Fruit fly (Drosophila melanogaster) whole organism, pupa: ENCODE results near the gene CG45075.
A peak's percentile ranks its signal among the peaks of the same experiment; 100 is the strongest.

Experiments
- CG10348 ChIP-seq: fragments of 200-800 bp; sonication (Bioruptor generic); IDR thresholded peaks from 2 replicates; pipeline ENCODE4 v1.3.6; 2022; ENCODE audit warnings: missing biosample characterization, missing genetic modification characterization
- CG12605 ChIP-seq: fragments of 200-800 bp; sonication (Bioruptor generic); IDR thresholded peaks from 2 replicates; pipeline ENCODE4 v1.3.6; 2022; ENCODE audit warnings: missing biosample characterization, missing genetic modification characterization
- CG32121 ChIP-seq: fragments of 200-800 bp; sonication (Bioruptor generic); IDR thresholded peaks from 2 replicates; pipeline ENCODE4 v1.3.6; 2022; ENCODE audit warnings: missing biosample characterization, missing genetic modification characterization
- CG4496 ChIP-seq: fragments of 200-800 bp; sonication (Bioruptor generic); IDR thresholded peaks from 3 replicates; pipeline ENCODE4 v1.3.6; 2022; ENCODE audit warnings: missing biosample characterization, missing genetic modification characterization
- EcR ChIP-seq: fragments of 200-800 bp; sonication (Bioruptor generic); optimal IDR thresholded peaks from 3 replicates; lab custom pipeline; 2019; ENCODE audit warnings: missing biosample characterization, missing genetic modification characterization, mild to moderate bottlenecking, moderate library complexity, missing genetic modification reagents
- Pif1A ChIP-seq: fragments of 200-800 bp; sonication (Bioruptor generic); optimal IDR thresholded peaks from 3 replicates; lab custom pipeline; 2016; ENCODE audit warnings: missing biosample characterization, missing genetic modification characterization
- gl ChIP-seq: fragments of 200-800 bp; sonication (Bioruptor generic); optimal IDR thresholded peaks from 2 replicates; lab custom pipeline; 2018; ENCODE audit warnings: missing biosample characterization, mild to moderate bottlenecking, missing genetic modification characterization
- rn ChIP-seq: fragments of 200-800 bp; sonication (Bioruptor generic); IDR thresholded peaks from 2 replicates; pipeline ENCODE4 v1.3.6; 2022; ENCODE audit warnings: missing biosample characterization, missing genetic modification characterization

dm6 chr2L:6047528-6048160, 43.6 kb upstream of the CG45075 start, which contains the start of gene IPIP:
- TF ChIP-seq rn (GFP tag; lab: Robert Waterston, UW) = no peak
- TF ChIP-seq EcR (GFP tag; lab: Kevin White, UChicago) = no peak
- no peak for TF ChIP-seq CG12605
- TF ChIP-seq gl = no peak
- no peak for TF ChIP-seq CG10348 (GFP tag; lab: Robert Waterston, UW)
- TF ChIP-seq CG4496 (GFP tag; lab: Robert Waterston, UW) = peak; percentile 50; the same call in 1 of the 3 replicates
- no peak for TF ChIP-seq CG32121 (GFP tag; lab: Robert Waterston, UW)
- TF ChIP-seq Pif1A (GFP tag; lab: Kevin White, UChicago) = no peak
